Worm (Caenorhabditis elegans) whole organism, L3 larva: ENCODE results near the gene Y75B8A.34.
A peak's percentile ranks its signal among the peaks of the same experiment; 100 is the strongest.

Experiments used
- R02D3.7 ChIP-seq: fragments of 150-350 bp; optimal IDR thresholded peaks from 2 replicates; lab custom pipeline; 2014; ENCODE audit warnings: missing biosample characterization, missing genetic modification characterization
- ZK546.5 ChIP-seq: sonication (generic microtip); optimal IDR thresholded peaks from 2 replicates; lab custom pipeline; 2017; ENCODE audit warnings: missing biosample characterization, missing genetic modification characterization
- aly-2 ChIP-seq: fragments of 150-350 bp; optimal IDR thresholded peaks from 2 replicates; lab custom pipeline; 2014; ENCODE audit warnings: missing biosample characterization, missing genetic modification characterization
- ama-1 ChIP-seq: fragments of 150-350 bp; optimal IDR thresholded peaks from 2 replicates; lab custom pipeline; 2018
- ceh-16 ChIP-seq: sonication (generic microtip); optimal IDR thresholded peaks from 2 replicates; lab custom pipeline; 2017; ENCODE audit warnings: missing biosample characterization, missing genetic modification characterization
- ceh-28 ChIP-seq: fragments of 150-350 bp; optimal IDR thresholded peaks from 2 replicates; lab custom pipeline; 2014; ENCODE audit warnings: missing biosample characterization, missing genetic modification reagents, missing genetic modification characterization
- ceh-82 ChIP-seq: fragments of 150-350 bp; optimal IDR thresholded peaks from 2 replicates; lab custom pipeline; 2014; ENCODE audit warnings: missing biosample characterization, missing genetic modification characterization
- ceh-9 ChIP-seq: sonication (generic microtip); optimal IDR thresholded peaks from 2 replicates; lab custom pipeline; 2018; ENCODE audit warnings: missing biosample characterization, missing genetic modification characterization
- daf-12 ChIP-seq: fragments of 150-350 bp; optimal IDR thresholded peaks from 2 replicates; lab custom pipeline; 2014; ENCODE audit warnings: missing biosample characterization, missing genetic modification reagents, missing genetic modification characterization
- egl-27 ChIP-seq: sonication (generic microtip); optimal IDR thresholded peaks from 4 replicates; lab custom pipeline; 2017; ENCODE audit warnings: missing biosample characterization, missing genetic modification reagents, missing genetic modification characterization
- egl-5 ChIP-seq: fragments of 150-350 bp; optimal IDR thresholded peaks from 2 replicates; lab custom pipeline; 2017; ENCODE audit warnings: missing biosample characterization, missing genetic modification reagents, missing genetic modification characterization, inconsistent platforms
- elt-1 ChIP-seq: fragments of 150-350 bp; optimal IDR thresholded peaks from 2 replicates; lab custom pipeline; 2014; ENCODE audit warnings: missing biosample characterization, missing genetic modification characterization
- elt-2 ChIP-seq: sonication (generic microtip); optimal IDR thresholded peaks from 2 replicates; lab custom pipeline; 2016; ENCODE audit warnings: missing genetic modification reagents, mild to moderate bottlenecking, missing genetic modification characterization, missing compliant biosample characterization
- elt-3 ChIP-seq, 3 experiments: fragments of 150-350 bp in 1 of 3; sonication (generic microtip) in 2 of 3; optimal IDR thresholded peaks; 2 replicates in 2 of 3; 4 replicates in 1 of 3; lab custom pipeline; 2014 to 2017; ENCODE audit warnings: missing biosample characterization in 3 of 3, missing genetic modification characterization in 3 of 3
- eor-1 ChIP-seq, 2 experiments: fragments of 150-350 bp; optimal IDR thresholded peaks; 2 replicates each; lab custom pipeline; 2014 to 2018; ENCODE audit warnings: missing biosample characterization in 2 of 2, missing genetic modification characterization in 2 of 2
- fkh-10 ChIP-seq: sonication (generic microtip); optimal IDR thresholded peaks from 2 replicates; lab custom pipeline; 2017; ENCODE audit warnings: missing biosample characterization, missing genetic modification reagents, missing genetic modification characterization
- fkh-2 ChIP-seq: fragments of 150-350 bp; optimal IDR thresholded peaks from 2 replicates; lab custom pipeline; 2014; ENCODE audit warnings: missing biosample characterization, missing genetic modification reagents, missing genetic modification characterization
- fos-1 ChIP-seq: fragments of 150-350 bp; optimal IDR thresholded peaks from 2 replicates; lab custom pipeline; 2014; ENCODE audit warnings: missing biosample characterization, missing genetic modification characterization
- hmg-11 ChIP-seq: sonication (generic microtip); optimal IDR thresholded peaks from 2 replicates; lab custom pipeline; 2016; ENCODE audit warnings: missing genetic modification characterization, missing compliant biosample characterization
- jun-1 ChIP-seq: fragments of 150-350 bp; optimal IDR thresholded peaks from 2 replicates; lab custom pipeline; 2014; ENCODE audit warnings: missing biosample characterization, missing genetic modification reagents, missing genetic modification characterization
- lin-15B ChIP-seq: fragments of 150-350 bp; optimal IDR thresholded peaks from 2 replicates; lab custom pipeline; 2014; ENCODE audit warnings: missing biosample characterization, missing genetic modification characterization
- lin-39 ChIP-seq: fragments of 150-350 bp; optimal IDR thresholded peaks from 2 replicates; lab custom pipeline; 2018; ENCODE audit warnings: missing biosample characterization, missing genetic modification reagents, missing genetic modification characterization
- lsy-12 ChIP-seq: sonication (generic microtip); optimal IDR thresholded peaks from 2 replicates; lab custom pipeline; 2016; ENCODE audit warnings: mild to moderate bottlenecking, missing genetic modification characterization, missing compliant biosample characterization
- mdl-1 ChIP-seq: fragments of 150-350 bp; optimal IDR thresholded peaks from 2 replicates; lab custom pipeline; 2014; ENCODE audit warnings: missing biosample characterization, missing genetic modification characterization
- mml-1 ChIP-seq: fragments of 150-350 bp; sonication (generic microtip); optimal IDR thresholded peaks from 3 replicates; lab custom pipeline; 2014; ENCODE audit warnings: missing biosample characterization, missing genetic modification characterization
- nfya-1 ChIP-seq: sonication (generic microtip); optimal IDR thresholded peaks from 2 replicates; lab custom pipeline; 2017; ENCODE audit warnings: missing genetic modification characterization, mild to moderate bottlenecking, missing compliant biosample characterization, antibody characterized with exemption, moderate library complexity; ENCODE audit not compliant: insufficient read depth
- nhr-11 ChIP-seq: fragments of 150-350 bp; optimal IDR thresholded peaks from 2 replicates; lab custom pipeline; 2014; ENCODE audit warnings: missing biosample characterization, missing genetic modification characterization
- nhr-12 ChIP-seq: fragments of 150-350 bp; optimal IDR thresholded peaks from 2 replicates; lab custom pipeline; 2014; ENCODE audit warnings: missing biosample characterization, missing genetic modification characterization
- nhr-23 ChIP-seq: fragments of 150-350 bp; optimal IDR thresholded peaks from 2 replicates; lab custom pipeline; 2014; ENCODE audit warnings: missing biosample characterization, missing genetic modification reagents, missing genetic modification characterization
- nhr-237 ChIP-seq: fragments of 150-350 bp; optimal IDR thresholded peaks from 2 replicates; lab custom pipeline; 2014; ENCODE audit warnings: missing biosample characterization, missing genetic modification characterization
- nhr-25 ChIP-seq: sonication (generic microtip); optimal IDR thresholded peaks from 2 replicates; lab custom pipeline; 2017; ENCODE audit warnings: missing biosample characterization, missing genetic modification characterization
- nhr-28 ChIP-seq: fragments of 150-350 bp; optimal IDR thresholded peaks from 2 replicates; lab custom pipeline; 2014; ENCODE audit warnings: missing biosample characterization, missing genetic modification characterization
- nhr-43 ChIP-seq: sonication (generic microtip); optimal IDR thresholded peaks from 2 replicates; lab custom pipeline; 2016; ENCODE audit warnings: mild to moderate bottlenecking, missing genetic modification characterization, missing compliant biosample characterization; ENCODE audit not compliant: poor library complexity, severe bottlenecking
- nhr-67 ChIP-seq: fragments of 150-350 bp; optimal IDR thresholded peaks from 2 replicates; lab custom pipeline; 2014; ENCODE audit warnings: missing biosample characterization, missing genetic modification characterization
- nhr-76 ChIP-seq: fragments of 150-350 bp; sonication (generic microtip); optimal IDR thresholded peaks from 5 replicates; lab custom pipeline; 2014; ENCODE audit warnings: missing biosample characterization, missing genetic modification characterization
- nhr-77 ChIP-seq: fragments of 150-350 bp; optimal IDR thresholded peaks from 2 replicates; lab custom pipeline; 2014; ENCODE audit warnings: missing biosample characterization, missing genetic modification characterization
- pha-4 ChIP-seq: fragments of 150-350 bp; optimal IDR thresholded peaks from 2 replicates; lab custom pipeline; 2014; ENCODE audit warnings: missing biosample characterization, missing genetic modification reagents, missing genetic modification characterization
- pqm-1 ChIP-seq: fragments of 150-350 bp; optimal IDR thresholded peaks from 2 replicates; lab custom pipeline; 2017; ENCODE audit warnings: missing biosample characterization, missing genetic modification characterization, inconsistent platforms
- sea-2 ChIP-seq: fragments of 150-350 bp; sonication (generic microtip); optimal IDR thresholded peaks from 4 replicates; lab custom pipeline; 2014; ENCODE audit warnings: missing biosample characterization, missing genetic modification reagents, missing genetic modification characterization
- skn-1 ChIP-seq: fragments of 150-350 bp; optimal IDR thresholded peaks from 2 replicates; lab custom pipeline; 2014; ENCODE audit warnings: missing biosample characterization, missing genetic modification characterization
- tbx-2 ChIP-seq: sonication (generic microtip); optimal IDR thresholded peaks from 2 replicates; lab custom pipeline; 2016; ENCODE audit warnings: mild to moderate bottlenecking, missing genetic modification characterization, missing compliant biosample characterization
- unc-39 ChIP-seq: sonication (generic microtip); optimal IDR thresholded peaks from 4 replicates; lab custom pipeline; 2017; ENCODE audit warnings: missing biosample characterization, missing genetic modification characterization
- unc-62 ChIP-seq: fragments of 150-350 bp; sonication (generic microtip); optimal IDR thresholded peaks from 4 replicates; lab custom pipeline; 2014; ENCODE audit warnings: missing biosample characterization, missing genetic modification reagents, missing genetic modification characterization
- zag-1 ChIP-seq: fragments of 150-350 bp; optimal IDR thresholded peaks from 2 replicates; lab custom pipeline; 2014; ENCODE audit warnings: missing biosample characterization, missing genetic modification characterization
- ztf-11 ChIP-seq: fragments of 150-350 bp; optimal IDR thresholded peaks from 2 replicates; lab custom pipeline; 2014; ENCODE audit warnings: missing biosample characterization, missing genetic modification characterization
- ztf-4 ChIP-seq: fragments of 150-350 bp; optimal IDR thresholded peaks from 2 replicates; lab custom pipeline; 2014; ENCODE audit warnings: missing biosample characterization, missing genetic modification characterization

Gene Y75B8A.34

ce11 chrIII:12335400-12335994 lies 23.9 kb upstream of the Y75B8A.34 start (continued):
- TF ChIP-seq mdl-1 (tag; lab: Kevin White, UChicago) (no peak), ZK546.5 (tag; lab: Kevin White, UChicago) (no peak), ceh-9 (tag; lab: Kevin White, UChicago) (no peak), nhr-76 (tag; lab: Kevin White, UChicago) (no peak), elt-3 (tag; optimal IDR thresholded peaks at IDR 0.05; lab: Kevin White, UChicago) (no peak), sea-2 (GFP tag; lab: Kevin White, UChicago) (no peak), fkh-2 (no peak), lin-39 (no peak)

ce11 chrIII:12344940-12345339 lies 14.4 kb upstream of the Y75B8A.34 start:
- TF ChIP-seq ztf-4 (tag; lab: Kevin White, UChicago) (no peak), nfya-1 (tag; lab: Kevin White, UChicago) (peak; percentile 100)

- TF ChIP-seq nfya-1 (tag; lab: Kevin White, UChicago) (peak; percentile 87), aly-2 (tag; lab: Kevin White, UChicago) (no peak)
Measured at ce11 chrIII:12349027-12349426, 10.3 kb upstream of the Y75B8A.34 start.

- TF ChIP-seq ceh-16 (tag; lab: Kevin White, UChicago) = no peak
- no peak for TF ChIP-seq ztf-4 (tag; lab: Kevin White, UChicago)
- TF ChIP-seq nhr-76 (tag; lab: Kevin White, UChicago) = no peak
- no peak for TF ChIP-seq unc-62 (GFP tag; lab: Kevin White, UChicago)
- TF ChIP-seq fkh-2 = no peak
- peak; percentile 14 for TF ChIP-seq lsy-12
- no peak for TF ChIP-seq nhr-237 (tag; lab: Kevin White, UChicago)
- TF ChIP-seq elt-3 (tag; optimal IDR thresholded peaks at IDR 0.05; lab: Kevin White, UChicago) = no peak
- no peak for TF ChIP-seq aly-2 (tag; lab: Kevin White, UChicago)
- peak; percentile 72 for TF ChIP-seq hmg-11 (tag; lab: Kevin White, UChicago)
- no peak for TF ChIP-seq ceh-9 (tag; lab: Kevin White, UChicago)
- peak; percentile 68 for TF ChIP-seq ceh-28 (tag; lab: Kevin White, UChicago)
- no peak for TF ChIP-seq ceh-82
- TF ChIP-seq zag-1 (tag; lab: Kevin White, UChicago) = no peak
- TF ChIP-seq nhr-25 (tag; lab: Kevin White, UChicago) = peak; percentile 53
- peak; percentile 13 for TF ChIP-seq lin-39
- TF ChIP-seq fkh-10 (GFP tag; lab: Kevin White, UChicago) = no peak
- peak; percentile 93 for TF ChIP-seq nfya-1 (tag; lab: Kevin White, UChicago)
- TF ChIP-seq R02D3.7 (tag; lab: Kevin White, UChicago) = peak; percentile 58
- TF ChIP-seq ZK546.5 (tag; lab: Kevin White, UChicago) = no peak
- TF ChIP-seq lin-15B (tag; lab: Kevin White, UChicago) = peak; percentile 98
- TF ChIP-seq nhr-43 = peak; percentile 91
- no peak for TF ChIP-seq nhr-28 (tag; lab: Kevin White, UChicago)
- TF ChIP-seq egl-27 = no peak
- no peak for TF ChIP-seq nhr-11 (tag; lab: Kevin White, UChicago)
- no peak for TF ChIP-seq ama-1
- TF ChIP-seq nhr-23 = peak; percentile 93
- peak; percentile 43 for TF ChIP-seq skn-1 (tag; lab: Kevin White, UChicago)
- TF ChIP-seq jun-1 (tag; lab: Kevin White, UChicago) = peak; percentile 33
- no peak for TF ChIP-seq daf-12 (tag; lab: Kevin White, UChicago)
- TF ChIP-seq sea-2 (GFP tag; lab: Kevin White, UChicago) = no peak
- peak; percentile 21 for TF ChIP-seq nhr-77 (tag; lab: Kevin White, UChicago)
- peak; percentile 54 for TF ChIP-seq elt-2 (tag; lab: Kevin White, UChicago)
- TF ChIP-seq tbx-2 (tag; lab: Kevin White, UChicago) = peak; percentile 4
- no peak for TF ChIP-seq ztf-11 (tag; lab: Kevin White, UChicago)
- no peak for TF ChIP-seq unc-39 (tag; lab: Kevin White, UChicago)
- peak; percentile 45 for TF ChIP-seq pqm-1
- TF ChIP-seq egl-5 (tag; lab: Kevin White, UChicago) = no peak
- TF ChIP-seq nhr-67 (tag; lab: Kevin White, UChicago) = no peak
- no peak for TF ChIP-seq eor-1 (tag; optimal IDR thresholded peaks at IDR 0.05; lab: Kevin White, UChicago)
- no peak for TF ChIP-seq nhr-12
- TF ChIP-seq elt-1 (tag; lab: Kevin White, UChicago) = peak; percentile 50
- no peak for TF ChIP-seq mdl-1 (tag; lab: Kevin White, UChicago)
- peak; percentile 94 for TF ChIP-seq pha-4 (tag; lab: Kevin White, UChicago)
- TF ChIP-seq mml-1 (tag; lab: Kevin White, UChicago) = no peak
- no peak for TF ChIP-seq fos-1 (tag; lab: Kevin White, UChicago)
Measured at ce11 chrIII:12351301-12351700, 8.1 kb upstream of the Y75B8A.34 start, which contains the start of the genes pph-4.1 and Y75B8A.31. Gene pph-4.1 (minus strand): TSS chrIII:12351336. Gene Y75B8A.31 (plus strand): TSS chrIII:12351642.
